Fruit fly (Drosophila melanogaster) whole organism, adult: ENCODE data around the gene Mer.

Source experiments
- CG1620 ChIP-seq: fragments of 200-800 bp; sonication (Bioruptor generic); optimal IDR thresholded peaks from 2 replicates; lab custom pipeline; 2016; ENCODE audit warnings: missing biosample characterization, missing genetic modification characterization
- Clk ChIP-seq: fragments of 200-800 bp; sonication (Bioruptor generic); optimal IDR thresholded peaks from 2 replicates; lab custom pipeline; 2017; ENCODE audit warnings: missing biosample characterization, missing genetic modification characterization

DNA sequence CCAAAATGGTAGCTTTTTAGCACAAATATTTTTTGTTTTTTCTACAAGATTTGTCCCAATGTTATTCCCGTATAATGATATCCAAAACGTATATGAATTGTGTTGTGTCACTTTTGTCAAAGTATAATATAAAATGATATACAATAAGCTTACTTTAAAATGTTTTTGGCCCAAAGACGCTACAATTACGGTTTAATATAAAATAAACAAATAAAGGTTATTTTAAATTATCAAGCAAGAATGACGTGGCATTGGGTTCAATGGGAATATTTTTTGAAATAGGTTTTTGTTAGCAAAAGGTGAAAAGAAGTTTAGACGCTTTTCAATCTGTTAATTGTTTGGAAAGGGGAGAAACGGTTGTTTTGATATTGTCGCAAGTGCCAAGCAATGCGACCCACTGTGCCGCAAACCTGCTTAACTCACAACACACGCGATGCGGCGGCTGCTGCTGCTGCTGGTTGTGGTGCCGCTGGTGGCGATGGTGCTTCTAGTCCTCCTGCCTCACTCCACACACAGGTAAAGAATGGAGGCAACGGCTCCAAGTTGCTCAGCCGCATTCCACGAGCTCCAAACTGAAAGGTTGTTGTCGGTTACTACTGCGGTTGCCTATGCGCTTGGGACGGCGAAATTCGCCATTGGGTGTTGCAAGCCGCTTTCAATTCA is 30.0 kb downstream of the Mer start:
- TF ChIP-seq CG1620 (GFP tag; lab: Kevin White, UChicago): no peak
- TF ChIP-seq Clk (GFP tag; lab: Kevin White, UChicago): no peak
